Worm (Caenorhabditis elegans) whole organism, L3 larva: Measurements from ENCODE around the gene F38E11.6.

Source experiments
- aly-2 ChIP-seq: fragments of 150-350 bp; optimal IDR thresholded peaks from 2 replicates; lab custom pipeline; 2014; ENCODE audit warnings: missing biosample characterization, missing genetic modification characterization
- ceh-16 ChIP-seq: sonication (generic microtip); optimal IDR thresholded peaks from 2 replicates; lab custom pipeline; 2017; ENCODE audit warnings: missing biosample characterization, missing genetic modification characterization
- ceh-82 ChIP-seq: fragments of 150-350 bp; optimal IDR thresholded peaks from 2 replicates; lab custom pipeline; 2014; ENCODE audit warnings: missing biosample characterization, missing genetic modification characterization
- elt-2 ChIP-seq: sonication (generic microtip); optimal IDR thresholded peaks from 2 replicates; lab custom pipeline; 2016; ENCODE audit warnings: missing genetic modification reagents, mild to moderate bottlenecking, missing genetic modification characterization, missing compliant biosample characterization
- fos-1 ChIP-seq: fragments of 150-350 bp; optimal IDR thresholded peaks from 2 replicates; lab custom pipeline; 2014; ENCODE audit warnings: missing biosample characterization, missing genetic modification characterization
- jun-1 ChIP-seq: fragments of 150-350 bp; optimal IDR thresholded peaks from 2 replicates; lab custom pipeline; 2014; ENCODE audit warnings: missing biosample characterization, missing genetic modification reagents, missing genetic modification characterization
- nfya-1 ChIP-seq: sonication (generic microtip); optimal IDR thresholded peaks from 2 replicates; lab custom pipeline; 2017; ENCODE audit warnings: missing genetic modification characterization, mild to moderate bottlenecking, missing compliant biosample characterization, antibody characterized with exemption, moderate library complexity; ENCODE audit not compliant: insufficient read depth
- nhr-11 ChIP-seq: fragments of 150-350 bp; optimal IDR thresholded peaks from 2 replicates; lab custom pipeline; 2014; ENCODE audit warnings: missing biosample characterization, missing genetic modification characterization
- nhr-12 ChIP-seq: fragments of 150-350 bp; optimal IDR thresholded peaks from 2 replicates; lab custom pipeline; 2014; ENCODE audit warnings: missing biosample characterization, missing genetic modification characterization
- nhr-25 ChIP-seq: sonication (generic microtip); optimal IDR thresholded peaks from 2 replicates; lab custom pipeline; 2017; ENCODE audit warnings: missing biosample characterization, missing genetic modification characterization
- nhr-28 ChIP-seq: fragments of 150-350 bp; optimal IDR thresholded peaks from 2 replicates; lab custom pipeline; 2014; ENCODE audit warnings: missing biosample characterization, missing genetic modification characterization
- nhr-76 ChIP-seq: fragments of 150-350 bp; sonication (generic microtip); optimal IDR thresholded peaks from 5 replicates; lab custom pipeline; 2014; ENCODE audit warnings: missing biosample characterization, missing genetic modification characterization
- nhr-77 ChIP-seq: fragments of 150-350 bp; optimal IDR thresholded peaks from 2 replicates; lab custom pipeline; 2014; ENCODE audit warnings: missing biosample characterization, missing genetic modification characterization

- no peak for TF ChIP-seq nhr-77 (tag; lab: Kevin White, UChicago)
- no peak for TF ChIP-seq aly-2 (tag; lab: Kevin White, UChicago)
- TF ChIP-seq nhr-28 (tag; lab: Kevin White, UChicago): peak; percentile 59
- peak; percentile 28 for TF ChIP-seq jun-1
- no peak for TF ChIP-seq nhr-11 (tag; lab: Kevin White, UChicago)
- no peak for TF ChIP-seq elt-2 (tag; lab: Kevin White, UChicago)
- no peak for TF ChIP-seq ceh-16 (tag; lab: Kevin White, UChicago)
- TF ChIP-seq ceh-82 (tag; lab: Kevin White, UChicago): peak; percentile 76
- TF ChIP-seq nhr-12 (tag; lab: Kevin White, UChicago): no peak
- peak; percentile 1 for TF ChIP-seq fos-1
- TF ChIP-seq nfya-1 (tag; lab: Kevin White, UChicago): peak; percentile 90
- peak; percentile 55 for TF ChIP-seq nhr-76 (tag; lab: Kevin White, UChicago)
- TF ChIP-seq nhr-25: peak; percentile 92
Observed at ce11 chrIV:9511221-9511638, 43.9 kb upstream of the F38E11.6 start.
